Fruit fly (Drosophila melanogaster) whole organism, embryonic: ENCODE data around the gene janA.

ENCODE experiments used
- CG10267 ChIP-seq: fragments of 200-800 bp; sonication (Bioruptor generic); optimal IDR thresholded peaks from 2 replicates; lab custom pipeline; 2018; ENCODE audit warnings: missing biosample characterization, mild to moderate bottlenecking, missing genetic modification characterization, moderate library complexity
- CG11696 ChIP-seq: fragments of 200-800 bp; sonication (Bioruptor generic); IDR thresholded peaks from 2 replicates; pipeline ENCODE4 v1.3.6; 2022; ENCODE audit warnings: missing biosample characterization, missing genetic modification characterization
- CG14441 ChIP-seq: fragments of 200-800 bp; sonication (Bioruptor generic); IDR thresholded peaks from 2 replicates; pipeline ENCODE4 v1.3.6; 2022; ENCODE audit warnings: missing biosample characterization, missing genetic modification characterization
- CG1603 ChIP-seq: fragments of 200-800 bp; sonication (Bioruptor generic); optimal IDR thresholded peaks from 2 replicates; lab custom pipeline; 2019; ENCODE audit warnings: missing biosample characterization, mild to moderate bottlenecking, missing genetic modification characterization, moderate library complexity
- CG2199 ChIP-seq: fragments of 200-800 bp; sonication (Bioruptor generic); IDR thresholded peaks from 3 replicates; pipeline ENCODE4 v1.3.6; 2022; ENCODE audit warnings: missing biosample characterization, missing genetic modification characterization
- CG34224 ChIP-seq: fragments of 200-800 bp; sonication (Bioruptor generic); IDR thresholded peaks from 3 replicates; pipeline ENCODE4 v1.3.6; 2022; ENCODE audit warnings: missing biosample characterization, missing genetic modification characterization; ENCODE audit not compliant: partially characterized antibody
- CG4328 ChIP-seq: fragments of 200-800 bp; sonication (Bioruptor generic); optimal IDR thresholded peaks from 3 replicates; lab custom pipeline; 2017; ENCODE audit warnings: missing biosample characterization, missing genetic modification reagents, missing genetic modification characterization
- CG4360 ChIP-seq: fragments of 200-800 bp; sonication (Bioruptor generic); IDR thresholded peaks from 2 replicates; pipeline ENCODE4 v1.3.6; 2022; ENCODE audit warnings: missing biosample characterization, missing genetic modification characterization
- CG4404 ChIP-seq: fragments of 200-800 bp; sonication (Bioruptor generic); IDR thresholded peaks from 2 replicates; pipeline ENCODE4 v1.3.6; 2022; ENCODE audit warnings: missing biosample characterization, missing genetic modification characterization
- CG6813 ChIP-seq: fragments of 200-800 bp; sonication (Bioruptor generic); optimal IDR thresholded peaks from 2 replicates; lab custom pipeline; 2017; ENCODE audit warnings: missing biosample characterization, missing genetic modification characterization, mild to moderate bottlenecking, moderate library complexity, missing genetic modification reagents
- CG7745 ChIP-seq: fragments of 200-800 bp; sonication (Bioruptor generic); optimal IDR thresholded peaks from 2 replicates; lab custom pipeline; 2018; ENCODE audit warnings: missing biosample characterization, mild to moderate bottlenecking, missing genetic modification characterization, moderate library complexity
- E2f2 ChIP-seq: fragments of 200-800 bp; sonication (Bioruptor generic); IDR thresholded peaks from 2 replicates; pipeline ENCODE4 v1.3.6; 2022; ENCODE audit warnings: missing biosample characterization, missing genetic modification characterization
- HLH4C ChIP-seq: fragments of 200-800 bp; sonication (Bioruptor generic); IDR thresholded peaks from 3 replicates; pipeline ENCODE4 v1.3.6; 2022; ENCODE audit warnings: missing biosample characterization, missing genetic modification characterization; ENCODE audit not compliant: partially characterized antibody
- Lpt ChIP-seq: fragments of >200 bp; optimal IDR thresholded peaks from 2 replicates; lab custom pipeline; 2018; ENCODE audit warnings: missing biosample characterization, missing genetic modification characterization
- Ravus ChIP-seq: fragments of 200-800 bp; sonication (Bioruptor generic); IDR thresholded peaks from 2 replicates; pipeline ENCODE4 v1.3.6; 2022; ENCODE audit warnings: missing biosample characterization, missing genetic modification characterization
- Scr ChIP-seq: fragments of 200-800 bp; sonication (Bioruptor generic); IDR thresholded peaks from 2 replicates; pipeline ENCODE4 v1.3.6; 2022; ENCODE audit warnings: missing biosample characterization, missing genetic modification characterization; ENCODE audit not compliant: partially characterized antibody
- Sry-δ ChIP-seq: fragments of 200-800 bp; sonication (Bioruptor generic); optimal IDR thresholded peaks from 2 replicates; lab custom pipeline; 2016; ENCODE audit warnings: missing biosample characterization, missing genetic modification characterization
- abd-A ChIP-seq: fragments of 200-800 bp; sonication (Bioruptor generic); optimal IDR thresholded peaks from 3 replicates; lab custom pipeline; 2019; ENCODE audit warnings: missing biosample characterization, mild to moderate bottlenecking, missing genetic modification characterization, moderate library complexity
- ara ChIP-seq: fragments of 200-800 bp; sonication (Bioruptor generic); IDR thresholded peaks from 2 replicates; pipeline ENCODE4 v1.3.6; 2022; ENCODE audit warnings: missing biosample characterization, missing genetic modification characterization
- bbx ChIP-seq: fragments of 200-800 bp; sonication (Bioruptor generic); IDR thresholded peaks from 2 replicates; pipeline ENCODE4 v1.3.6; 2022; ENCODE audit warnings: missing biosample characterization, missing genetic modification characterization; ENCODE audit not compliant: partially characterized antibody
- caup ChIP-seq: fragments of 200-800 bp; sonication (Bioruptor generic); optimal IDR thresholded peaks from 3 replicates; lab custom pipeline; 2017; ENCODE audit warnings: missing biosample characterization, mild to moderate bottlenecking, missing genetic modification characterization, moderate library complexity; ENCODE audit not compliant: severe bottlenecking
- cg ChIP-seq: fragments of 200-800 bp; sonication (Bioruptor generic); optimal IDR thresholded peaks from 3 replicates; lab custom pipeline; 2019; ENCODE audit warnings: missing biosample characterization, mild to moderate bottlenecking, missing genetic modification characterization, moderate library complexity
- chinmo ChIP-seq: fragments of 200-800 bp; sonication (Bioruptor generic); IDR thresholded peaks from 4 replicates; pipeline ENCODE4 v1.3.6; 2022; ENCODE audit warnings: missing biosample characterization, missing genetic modification characterization; ENCODE audit not compliant: partially characterized antibody
- crol ChIP-seq: fragments of 200-800 bp; sonication (Bioruptor generic); IDR thresholded peaks from 2 replicates; pipeline ENCODE4 v1.3.6; 2022; ENCODE audit warnings: missing biosample characterization, missing genetic modification characterization
- dati ChIP-seq: fragments of 200-800 bp; sonication (Bioruptor generic); IDR thresholded peaks from 2 replicates; pipeline ENCODE4 v1.3.6; 2022; ENCODE audit warnings: missing biosample characterization, missing genetic modification characterization
- exex ChIP-seq: fragments of 200-800 bp; sonication (Bioruptor generic); optimal IDR thresholded peaks from 4 replicates; lab custom pipeline; 2018; ENCODE audit warnings: missing biosample characterization, mild to moderate bottlenecking, missing genetic modification characterization, moderate library complexity
- fd102C ChIP-seq: fragments of 200-800 bp; sonication (Bioruptor generic); optimal IDR thresholded peaks from 2 replicates; lab custom pipeline; 2018; ENCODE audit warnings: missing biosample characterization, mild to moderate bottlenecking, missing genetic modification characterization, moderate library complexity
- fd3F ChIP-seq: fragments of 200-800 bp; sonication (Bioruptor generic); optimal IDR thresholded peaks from 2 replicates; lab custom pipeline; 2018; ENCODE audit warnings: missing biosample characterization, mild to moderate bottlenecking, missing genetic modification characterization, moderate library complexity
- gce ChIP-seq: fragments of 200-800 bp; sonication (Bioruptor generic); IDR thresholded peaks from 3 replicates; pipeline ENCODE4 v1.3.6; 2022; ENCODE audit warnings: missing biosample characterization, missing genetic modification characterization
- grau ChIP-seq: fragments of 200-800 bp; optimal IDR thresholded peaks from 3 replicates; lab custom pipeline; 2019; ENCODE audit warnings: missing biosample characterization, mild to moderate bottlenecking, missing genetic modification characterization, moderate library complexity
- kah ChIP-seq: fragments of 200-800 bp; sonication (Bioruptor generic); optimal IDR thresholded peaks from 2 replicates; lab custom pipeline; 2018; ENCODE audit warnings: missing biosample characterization, mild to moderate bottlenecking, missing genetic modification characterization
- kni ChIP-seq: fragments of 200-800 bp; sonication (Bioruptor generic); optimal IDR thresholded peaks from 3 replicates; lab custom pipeline; 2017; ENCODE audit warnings: mild to moderate bottlenecking, missing biosample characterization, missing genetic modification reagents, missing genetic modification characterization
- nom ChIP-seq: fragments of 200-800 bp; sonication (Bioruptor generic); optimal IDR thresholded peaks from 2 replicates; lab custom pipeline; 2017; ENCODE audit warnings: missing biosample characterization, missing genetic modification characterization, mild to moderate bottlenecking, moderate library complexity, missing genetic modification reagents
- oc ChIP-seq: fragments of 200-800 bp; sonication (Bioruptor generic); optimal IDR thresholded peaks from 2 replicates; lab custom pipeline; 2018; ENCODE audit warnings: missing biosample characterization, mild to moderate bottlenecking, missing genetic modification characterization, moderate library complexity
- pita ChIP-seq: fragments of 200-800 bp; sonication (Bioruptor generic); optimal IDR thresholded peaks from 2 replicates; lab custom pipeline; 2017; ENCODE audit warnings: missing biosample characterization, mild to moderate bottlenecking, missing genetic modification characterization
- pros ChIP-seq: fragments of 200-800 bp; sonication (Bioruptor generic); optimal IDR thresholded peaks from 3 replicates; lab custom pipeline; 2019; ENCODE audit warnings: missing biosample characterization, mild to moderate bottlenecking, missing genetic modification characterization, moderate library complexity
- twi ChIP-seq: fragments of 200-800 bp; optimal IDR thresholded peaks from 2 replicates; lab custom pipeline; 2019; ENCODE audit warnings: missing biosample characterization, mild to moderate bottlenecking, missing genetic modification characterization, moderate library complexity

janA gene

DNA sequence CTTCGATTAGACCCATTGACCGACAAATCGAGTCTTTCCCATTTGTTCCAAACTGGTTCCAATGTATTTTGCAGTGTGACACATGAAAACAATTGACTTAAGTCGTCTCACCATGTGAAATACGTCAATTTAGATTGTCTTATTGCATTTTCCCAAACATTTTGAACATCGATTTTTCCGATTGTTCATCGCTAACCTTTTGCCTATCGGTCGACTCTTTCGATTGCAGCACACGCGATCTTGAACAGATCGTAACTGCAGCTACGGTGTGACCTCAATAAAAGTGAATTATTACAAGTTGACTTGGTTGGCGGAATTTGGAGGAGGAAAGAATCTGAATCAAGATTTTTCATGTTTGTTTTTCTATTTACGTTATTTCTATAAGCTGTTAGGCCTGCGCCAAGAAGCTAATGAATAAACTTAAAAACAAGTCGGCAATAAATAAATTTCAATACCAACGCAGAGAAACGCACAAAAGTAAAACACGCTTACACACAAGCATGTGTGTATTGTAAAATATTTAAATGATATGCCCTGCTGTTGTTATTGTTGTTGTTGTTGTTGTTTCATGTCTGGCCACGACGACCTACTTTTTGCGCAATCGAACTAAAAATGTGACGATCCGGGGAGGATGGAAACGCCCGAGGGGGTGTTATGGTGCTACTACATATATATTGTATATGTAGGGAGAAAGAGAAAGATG is 21.3 kb upstream of the janA start (continued):
- TF ChIP-seq Scr (GFP tag; lab: Robert Waterston, UW), result 0 out of 2 replicates have a peak, but pooled peaks have one; percentile 30
- no peak for TF ChIP-seq CG10267 (tag; lab: Kevin White, UChicago)
- TF ChIP-seq exex (tag; lab: Kevin White, UChicago), result no peak
- TF ChIP-seq caup (GFP tag; lab: Kevin White, UChicago), result no peak
- no peak for TF ChIP-seq CG11696 (GFP tag; lab: Robert Waterston, UW)
- peak; percentile 77 for TF ChIP-seq cg (GFP tag; lab: Kevin White, UChicago)
- no peak for TF ChIP-seq CG6813
- TF ChIP-seq CG7745 (tag; lab: Kevin White, UChicago), result no peak
- TF ChIP-seq Ravus, result no peak
- peak; percentile 86 for TF ChIP-seq CG4360
- peak; percentile 94 for TF ChIP-seq crol (GFP tag; lab: Robert Waterston, UW)
- TF ChIP-seq grau, result peak; percentile 81
- TF ChIP-seq fd3F (GFP tag; lab: Kevin White, UChicago), result no peak
- peak; percentile 50; the same call in 2 of the 3 replicates for TF ChIP-seq HLH4C (GFP tag; lab: Robert Waterston, UW)
- no peak for TF ChIP-seq dati

DNA sequence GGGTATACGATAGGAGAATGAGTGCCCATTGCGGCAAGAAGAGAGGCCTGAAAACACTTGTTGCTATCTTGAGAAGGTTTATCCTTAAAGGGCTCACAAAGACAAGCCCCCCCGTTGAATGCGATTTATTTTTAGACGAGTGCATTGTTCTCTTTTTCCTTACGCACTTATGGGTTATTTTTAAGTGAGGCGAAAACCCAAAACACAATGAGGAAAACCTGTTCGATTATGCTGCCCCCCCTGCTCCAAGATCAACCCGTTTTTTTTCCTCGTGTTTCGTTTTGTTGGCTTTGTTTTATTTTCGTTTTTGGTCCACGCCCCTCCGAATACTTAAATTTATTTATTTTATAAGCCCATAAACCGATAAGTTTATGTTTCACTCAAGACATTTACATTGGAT is 20.6 kb upstream of the janA start:
- no peak for TF ChIP-seq CG2199
- TF ChIP-seq nom (GFP tag; lab: Kevin White, UChicago), result peak; percentile 50
- peak; percentile 3 for TF ChIP-seq pros (GFP tag; lab: Kevin White, UChicago)
- TF ChIP-seq CG1603, result no peak
- no peak for TF ChIP-seq pita (GFP tag; lab: Kevin White, UChicago)
- 0 out of 2 replicates have a peak, but pooled peaks have one; percentile 23 for TF ChIP-seq CG14441 (GFP tag; lab: Robert Waterston, UW)
- TF ChIP-seq oc (tag; lab: Kevin White, UChicago), result peak; percentile 62
- no peak for TF ChIP-seq Lpt
- no peak for TF ChIP-seq ara (GFP tag; lab: Robert Waterston, UW)
- TF ChIP-seq CG4328 (GFP tag; lab: Kevin White, UChicago), result no peak
- TF ChIP-seq fd102C (GFP tag; lab: Kevin White, UChicago), result no peak
- peak; percentile 50 for TF ChIP-seq kah (GFP tag; lab: Kevin White, UChicago)
- peak; percentile 15 for TF ChIP-seq abd-A (tag; lab: Kevin White, UChicago)
- TF ChIP-seq crol (GFP tag; lab: Robert Waterston, UW), result peak; percentile 18; the same call in 1 of the 2 replicates
- TF ChIP-seq twi (tag; lab: Kevin White, UChicago), result no peak
- no peak for TF ChIP-seq Sry-δ (GFP tag; lab: Kevin White, UChicago)
- 0 out of 2 replicates have a peak, but pooled peaks have one; percentile 23 for TF ChIP-seq bbx (GFP tag; lab: Robert Waterston, UW)
- no peak for TF ChIP-seq CG4404 (GFP tag; lab: Robert Waterston, UW)
- TF ChIP-seq E2f2 (GFP tag; lab: Robert Waterston, UW), result no peak
- TF ChIP-seq kni (GFP tag; lab: Kevin White, UChicago), result peak; percentile 1
- TF ChIP-seq gce (GFP tag; lab: Robert Waterston, UW), result no peak
- TF ChIP-seq CG34224 (GFP tag; lab: Robert Waterston, UW), result peak; percentile 28; the same call in 1 of the 3 replicates
- peak; percentile 56; the same call in 1 of the 4 replicates for TF ChIP-seq chinmo
